Worm (Caenorhabditis elegans) whole organism, L1 larva: ENCODE results near the gene C39D10.1.

Experiments
- ama-1 ChIP-seq: fragments of 150-350 bp; optimal IDR thresholded peaks from 2 replicates; lab custom pipeline; 2014
- ces-1 ChIP-seq: fragments of 150-350 bp; optimal IDR thresholded peaks from 2 replicates; lab custom pipeline; 2014; ENCODE audit warnings: missing biosample characterization, missing genetic modification reagents, missing genetic modification characterization
- dpl-1 ChIP-seq, 3 experiments: fragments of 150-350 bp in 2 of 3; sonication (generic microtip) in 1 of 3; optimal IDR thresholded peaks; 2 replicates each; lab custom pipeline; 2014 to 2017; ENCODE audit warnings: missing biosample characterization in 3 of 3, missing genetic modification characterization in 3 of 3, missing genetic modification reagents in 3 of 3
- egl-27 ChIP-seq, 2 experiments: fragments of 150-350 bp in 1 of 2; sonication (generic microtip); optimal IDR thresholded peaks; 3 replicates each; lab custom pipeline; 2017 to 2018; ENCODE audit warnings: missing biosample characterization in 2 of 2, missing genetic modification characterization in 2 of 2, missing genetic modification reagents in 2 of 2
- hlh-4 ChIP-seq: sonication (generic microtip); optimal IDR thresholded peaks from 2 replicates; lab custom pipeline; 2016; ENCODE audit warnings: mild to moderate bottlenecking, missing genetic modification characterization, missing compliant biosample characterization
- mdl-1 ChIP-seq, 2 experiments: fragments of 150-350 bp; optimal IDR thresholded peaks; 2 replicates each; lab custom pipeline; 2014 to 2017; ENCODE audit warnings: missing biosample characterization in 2 of 2, missing genetic modification characterization in 2 of 2, inconsistent platforms in 1 of 2
- nhr-11 ChIP-seq: fragments of 150-350 bp; optimal IDR thresholded peaks from 2 replicates; lab custom pipeline; 2014; ENCODE audit warnings: missing biosample characterization, missing genetic modification characterization
- nhr-12 ChIP-seq: sonication (generic microtip); optimal IDR thresholded peaks from 2 replicates; lab custom pipeline; 2017; ENCODE audit warnings: missing biosample characterization, missing genetic modification characterization
- nhr-77 ChIP-seq: fragments of 150-350 bp; optimal IDR thresholded peaks from 2 replicates; lab custom pipeline; 2014; ENCODE audit warnings: missing biosample characterization, missing genetic modification characterization
- rnt-1 ChIP-seq: sonication (generic microtip); optimal IDR thresholded peaks from 2 replicates; lab custom pipeline; 2016; ENCODE audit warnings: mild to moderate bottlenecking, missing genetic modification characterization, moderate library complexity, missing compliant biosample characterization
- unc-62 ChIP-seq: fragments of 150-350 bp; optimal IDR thresholded peaks from 2 replicates; lab custom pipeline; 2014; ENCODE audit warnings: missing biosample characterization, missing genetic modification reagents, missing genetic modification characterization

- TF ChIP-seq nhr-12 (tag; lab: Kevin White, UChicago): no peak
- no peak for TF ChIP-seq unc-62
- no peak for TF ChIP-seq dpl-1 (GFP tag; optimal IDR thresholded peaks at IDR 0.05; lab: Kevin White, UChicago)
- no peak for TF ChIP-seq ces-1 (GFP tag; lab: Kevin White, UChicago)
- TF ChIP-seq nhr-11 (tag; lab: Kevin White, UChicago): no peak
- TF ChIP-seq nhr-77: no peak
- TF ChIP-seq ama-1 (lab: Kevin White, UChicago): no peak
- no peak for TF ChIP-seq rnt-1 (tag; lab: Kevin White, UChicago)
- TF ChIP-seq hlh-4 (tag; lab: Kevin White, UChicago): no peak
- TF ChIP-seq egl-27 (tag; optimal IDR thresholded peaks at IDR 0.05; lab: Kevin White, UChicago): no peak
- TF ChIP-seq mdl-1 (tag; optimal IDR thresholded peaks at IDR 0.05; lab: Kevin White, UChicago): no peak
These were observed 9.1 kb upstream of the C39D10.1 start, which contains the start of gene latd-1 for ce11 chrX:7897690-7898089.
